Worm (Caenorhabditis elegans): ENCODE data around the gene col-184.

The col-184 gene

DNA sequence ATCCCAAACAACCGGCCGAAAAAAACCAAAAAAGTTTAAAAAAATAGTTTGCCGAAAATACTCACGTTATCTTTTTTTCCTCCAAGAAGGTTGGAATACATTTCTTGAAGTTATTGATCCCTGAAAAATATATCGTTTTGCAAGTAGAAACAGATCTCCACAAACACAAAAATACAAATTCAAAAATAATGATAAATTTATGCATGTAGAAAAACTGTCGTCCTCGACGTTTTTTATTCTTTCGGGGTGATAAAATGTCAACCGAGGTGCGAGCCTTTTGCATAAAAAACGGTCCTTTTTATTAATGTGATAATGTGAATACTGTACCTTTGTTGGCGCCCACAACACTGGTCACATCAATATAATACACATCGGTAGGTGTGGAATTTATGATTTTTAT lies 5.5 kb upstream of the col-184 start, which contains the start of gene F02D10.2:
Gene F02D10.2, minus strand, starts transcription at position 101 of the 400 bp plus-strand sequence.
- TF ChIP-seq nhr-232 (tag; optimal IDR thresholded peaks at IDR 0.05) (no peak), pha-2 (tag; optimal IDR thresholded peaks at IDR 0.05) (no peak), hlh-15 (tag; optimal IDR thresholded peaks at IDR 0.05) (no peak), eyg-1 (tag; optimal IDR thresholded peaks at IDR 0.05) (no peak), dmd-4 (tag; optimal IDR thresholded peaks at IDR 0.05; ENCODE audit: borderline replicate concordance) (no peak), T23F11.4 (GFP tag; optimal IDR thresholded peaks at IDR 0.05) (no peak), hlh-8 (tag; optimal IDR thresholded peaks at IDR 0.05) (no peak), ceh-45 (GFP tag; IDR thresholded peaks at IDR 0.05) (no peak), ceh-2 (tag; optimal IDR thresholded peaks at IDR 0.05) (no peak), K02D7.2 (tag; optimal IDR thresholded peaks at IDR 0.05) (no peak), hlh-6 (tag; optimal IDR thresholded peaks at IDR 0.05) (no peak)

DNA sequence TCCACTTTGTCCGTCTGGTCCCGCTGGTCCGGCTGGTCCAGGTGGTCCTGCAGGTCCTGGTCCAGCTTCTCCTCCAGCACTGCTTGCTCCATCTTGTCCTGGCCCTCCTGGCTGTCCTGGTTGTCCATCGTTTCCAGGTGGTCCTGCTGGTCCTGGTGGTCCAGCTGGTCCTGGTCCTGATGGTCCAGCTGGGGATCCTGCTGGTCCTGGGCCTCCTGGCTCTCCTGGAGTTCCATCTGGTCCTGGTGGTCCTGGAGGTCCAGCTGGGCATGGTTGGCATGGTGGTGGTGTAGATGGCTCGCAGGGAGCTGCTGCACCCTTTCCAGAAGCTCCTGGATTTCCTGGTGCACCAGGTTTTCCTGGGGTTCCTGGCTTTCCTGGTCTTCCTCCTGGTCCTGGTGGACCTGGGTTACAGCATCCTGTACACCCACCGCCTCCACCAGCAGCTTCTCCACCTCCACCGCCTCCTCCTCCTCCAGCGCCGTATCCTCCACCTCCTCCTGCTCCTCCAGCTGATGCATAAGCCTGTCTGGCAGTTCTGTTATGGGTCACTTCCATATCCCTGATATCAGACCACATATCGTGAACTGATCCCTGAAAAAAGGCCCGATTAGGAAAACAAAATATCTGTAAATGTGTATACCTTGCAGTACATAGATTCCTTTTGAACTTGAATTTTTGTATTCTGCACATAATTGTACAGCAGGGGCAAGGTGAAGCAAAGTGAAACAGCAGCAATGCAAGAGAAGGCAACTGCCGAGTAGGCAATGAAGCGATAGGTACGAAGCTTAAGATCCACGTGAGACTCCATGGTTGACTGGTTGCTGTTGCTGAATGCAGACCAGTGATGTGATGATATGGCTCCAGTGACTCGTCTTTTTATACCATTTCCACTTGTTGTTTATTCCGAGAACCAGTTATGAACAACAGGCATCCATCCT lies 2.1 kb upstream of the col-184 start, which contains the start of gene col-183:
Gene col-183, minus strand, starts transcription at position 839 of the 941 bp plus-strand sequence.
- TF ChIP-seq lin-11 (tag; optimal IDR thresholded peaks at IDR 0.05) (no peak), fax-1 (tag; optimal IDR thresholded peaks at IDR 0.05) (no peak), ceh-9 (tag; optimal IDR thresholded peaks at IDR 0.05) (peak; percentile 33), sox-4 (tag; optimal IDR thresholded peaks at IDR 0.05) (no peak), elt-4 (tag; optimal IDR thresholded peaks at IDR 0.05) (peak; percentile 71), fkh-6 (tag; optimal IDR thresholded peaks at IDR 0.05) (no peak)

DNA sequence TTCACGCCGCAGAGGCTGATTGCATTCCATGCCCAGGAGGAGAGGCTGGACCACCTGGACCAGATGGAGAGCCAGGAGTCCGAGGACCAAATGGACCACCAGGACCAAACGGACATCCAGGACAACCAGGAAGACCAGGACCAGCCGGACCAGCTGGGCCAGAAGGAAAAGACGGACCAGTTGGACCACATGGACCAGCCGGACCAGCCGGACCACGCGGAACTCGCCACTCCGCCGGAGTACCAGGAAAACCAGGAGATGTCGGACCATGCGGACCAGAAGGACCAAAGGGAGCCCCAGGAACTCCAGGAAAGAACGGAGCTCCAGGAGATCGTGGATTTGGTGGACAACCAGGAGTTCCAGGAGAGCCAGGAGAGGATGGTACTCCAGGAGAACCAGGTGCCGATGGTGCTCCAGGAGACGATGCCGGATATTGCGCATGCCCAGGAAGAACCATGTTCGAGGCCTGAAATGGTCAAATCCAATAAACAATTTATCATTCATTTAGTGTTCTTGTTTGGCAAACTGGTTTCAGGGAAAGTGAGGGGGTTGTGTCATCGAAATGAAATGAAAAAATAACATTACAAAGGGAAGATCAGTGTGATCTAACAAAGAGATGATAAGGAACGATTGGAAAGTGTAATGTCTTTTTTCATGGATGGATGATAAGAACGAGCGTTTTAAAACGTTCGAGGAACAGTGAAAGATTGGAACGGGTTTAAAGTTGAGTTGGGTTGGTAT lies 822 bp downstream of the col-184 start:
- TF ChIP-seq C08G9.2 (tag; optimal IDR thresholded peaks at IDR 0.05): no peak
- TF ChIP-seq hlh-6 (tag; optimal IDR thresholded peaks at IDR 0.05): peak; percentile 73
- TF ChIP-seq ttx-3 (tag; optimal IDR thresholded peaks at IDR 0.05): no peak

DNA sequence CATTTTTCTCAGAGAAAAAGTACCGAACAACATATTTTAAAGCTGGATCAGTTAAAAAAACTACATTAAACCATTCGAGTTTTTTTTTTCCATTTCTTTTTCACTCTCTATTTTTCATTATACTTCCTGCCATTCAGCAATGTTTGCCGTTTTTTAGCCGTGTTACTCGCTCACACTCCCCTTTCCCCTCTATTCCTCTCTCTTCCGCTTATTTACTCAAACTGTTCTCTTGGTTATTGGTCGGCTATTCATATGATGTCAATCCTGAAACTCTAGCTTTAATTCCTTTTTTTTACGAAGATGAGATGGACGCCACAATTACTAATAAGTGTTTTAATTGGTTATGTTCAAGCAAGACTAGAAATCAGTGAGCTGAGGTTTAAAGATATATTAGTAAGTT lies 2.6 kb downstream of the col-184 start, which contains the start of gene tre-4:
Gene tre-4, plus strand, starts transcription at position 301 of the 400 bp plus-strand sequence.
- TF ChIP-seq ceh-6 (GFP tag; optimal IDR thresholded peaks at IDR 0.05): no peak
- TF ChIP-seq pat-9 (tag; optimal IDR thresholded peaks at IDR 0.05): no peak
- no peak for TF ChIP-seq elt-2 (tag; optimal IDR thresholded peaks at IDR 0.05)
- no peak for TF ChIP-seq unc-3 (GFP tag; conservative IDR thresholded peaks at IDR 0.05)
- no peak for TF ChIP-seq unc-3 (tag; optimal IDR thresholded peaks at IDR 0.05)
- TF ChIP-seq elt-4 (tag; optimal IDR thresholded peaks at IDR 0.05): no peak
- no peak for TF ChIP-seq sdc-2 (tag; optimal IDR thresholded peaks at IDR 0.05)
- no peak for TF ChIP-seq lim-6 (tag; optimal IDR thresholded peaks at IDR 0.05)
- no peak for TF ChIP-seq nhr-11 (tag; optimal IDR thresholded peaks at IDR 0.05)
- TF ChIP-seq ceh-19 (GFP tag; optimal IDR thresholded peaks at IDR 0.05): no peak
- TF ChIP-seq hlh-6 (tag; optimal IDR thresholded peaks at IDR 0.05): no peak
- no peak for TF ChIP-seq sox-4 (tag; optimal IDR thresholded peaks at IDR 0.05)
- TF ChIP-seq ceh-18 (tag; optimal IDR thresholded peaks at IDR 0.05): no peak
- TF ChIP-seq dve-1 (tag; optimal IDR thresholded peaks at IDR 0.05): no peak
- no peak for TF ChIP-seq rnt-1 (tag; optimal IDR thresholded peaks at IDR 0.05)
- no peak for TF ChIP-seq pha-2 (tag; optimal IDR thresholded peaks at IDR 0.05)
- TF ChIP-seq pha-4 (tag; optimal IDR thresholded peaks at IDR 0.05): no peak
- no peak for TF ChIP-seq ref-2 (tag; optimal IDR thresholded peaks at IDR 0.05)
- TF ChIP-seq dmd-4 (tag; optimal IDR thresholded peaks at IDR 0.05; ENCODE audit: borderline replicate concordance): no peak
- no peak for TF ChIP-seq syd-9 (tag; optimal IDR thresholded peaks at IDR 0.05)
- TF ChIP-seq ceh-48 (tag; optimal IDR thresholded peaks at IDR 0.05): no peak
